Worm (Caenorhabditis elegans) whole organism, L1 larva: Measurements from ENCODE around the gene T20D4.11.
A peak's percentile ranks its signal among the peaks of the same experiment; 100 is the strongest.

Source experiments
- C34B4.2 ChIP-seq: sonication (generic microtip); optimal IDR thresholded peaks from 2 replicates; lab custom pipeline; 2017; ENCODE audit warnings: mild to moderate bottlenecking, missing genetic modification characterization, missing compliant biosample characterization
- Y116A8C.19 ChIP-seq: sonication (generic microtip); optimal IDR thresholded peaks from 2 replicates; lab custom pipeline; 2016; ENCODE audit warnings: missing compliant biosample characterization, missing genetic modification characterization, borderline replicate concordance
- blmp-1 ChIP-seq: fragments of 150-350 bp; optimal IDR thresholded peaks from 2 replicates; lab custom pipeline; 2014; ENCODE audit warnings: missing biosample characterization, missing genetic modification characterization
- ceh-82 ChIP-seq, 3 experiments: fragments of 150-350 bp in 1 of 3; sonication (generic microtip) in 2 of 3; optimal IDR thresholded peaks; 2 replicates each; lab custom pipeline; 2014 to 2017; ENCODE audit warnings: missing biosample characterization in 3 of 3, missing genetic modification characterization in 3 of 3
- dsc-1 ChIP-seq: sonication (generic microtip); optimal IDR thresholded peaks from 2 replicates; lab custom pipeline; 2016; ENCODE audit warnings: mild to moderate bottlenecking, missing genetic modification characterization, missing compliant biosample characterization
- efl-1 ChIP-seq, 4 experiments: fragments of 150-350 bp; optimal IDR thresholded peaks in 3 of 4; peaks in 1 of 4; 1 replicate in 1 of 4; 2 replicates in 3 of 4; lab custom pipeline; 2014; ENCODE audit warnings: missing biosample characterization in 2 of 4, missing genetic modification characterization in 2 of 4, missing genetic modification reagents in 2 of 4
- skn-1 ChIP-seq: fragments of 150-350 bp; optimal IDR thresholded peaks from 2 replicates; lab custom pipeline; 2014; ENCODE audit warnings: missing biosample characterization, missing genetic modification characterization
- swsn-7 ChIP-seq: sonication (generic microtip); optimal IDR thresholded peaks from 2 replicates; lab custom pipeline; 2016; ENCODE audit warnings: missing genetic modification characterization, missing compliant biosample characterization
- tlp-1 ChIP-seq: fragments of 150-350 bp; optimal IDR thresholded peaks from 2 replicates; lab custom pipeline; 2014; ENCODE audit warnings: missing biosample characterization, missing genetic modification characterization
- ztf-4 ChIP-seq: fragments of 150-350 bp; optimal IDR thresholded peaks from 2 replicates; lab custom pipeline; 2014; ENCODE audit warnings: missing biosample characterization, missing genetic modification characterization

T20D4.11 gene

DNA sequence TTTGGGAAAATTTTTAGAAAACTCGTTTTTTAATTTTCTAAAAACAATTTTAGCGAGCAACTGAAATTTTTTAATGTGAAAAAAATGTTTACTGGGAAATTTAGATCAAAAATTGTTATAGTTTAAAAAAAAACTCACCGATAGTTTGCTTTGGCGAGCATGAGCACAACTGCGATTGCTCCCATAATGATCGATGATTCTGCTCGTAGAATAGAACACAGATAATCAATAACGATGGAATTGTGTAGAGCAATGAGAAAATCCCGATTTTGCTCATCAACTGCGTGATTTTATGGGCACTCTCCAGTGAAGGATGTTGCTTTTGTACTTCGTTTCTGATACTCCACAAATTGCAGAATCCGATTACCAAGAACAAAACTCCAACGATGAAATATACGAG is 44.1 kb downstream of the T20D4.11 start:
- TF ChIP-seq dsc-1 (no peak), blmp-1 (tag; lab: Kevin White, UChicago) (no peak), ztf-4 (tag; lab: Kevin White, UChicago) (no peak), efl-1 (optimal IDR thresholded peaks at IDR 0.05; lab: Kevin White, UChicago) (no peak), efl-1 (GFP tag; optimal IDR thresholded peaks at IDR 0.05 in 1 of 2; lab: Kevin White, UChicago) (peak in 1 of 2 experiments; percentile 71)
- TF ChIP-seq, all 84 proteins: peak for 1

DNA sequence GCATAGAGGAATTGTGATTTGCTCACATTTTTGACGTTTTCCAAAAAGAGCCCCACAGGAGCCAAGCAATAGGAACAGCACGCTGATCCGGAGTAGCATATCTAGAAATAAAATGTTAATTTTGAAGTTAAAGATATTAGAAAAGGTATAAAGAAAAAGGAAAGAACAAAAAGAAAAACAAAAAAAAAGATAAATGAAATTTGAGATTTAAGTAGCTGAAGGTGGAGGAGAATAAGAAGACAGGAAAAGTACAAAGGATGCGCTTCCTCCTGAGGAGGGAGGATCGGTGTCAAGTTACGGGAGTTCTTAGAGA is 46.2 kb downstream of the T20D4.11 start, which contains the start of gene cfz-2:
TSS of gene cfz-2 (minus strand) at position 101 of the 313 bp plus-strand sequence.
- no peak for TF ChIP-seq Y116A8C.19 (tag; lab: Kevin White, UChicago)
- no peak for TF ChIP-seq swsn-7 (tag; lab: Kevin White, UChicago)
- no peak for TF ChIP-seq tlp-1 (tag; lab: Kevin White, UChicago)
- TF ChIP-seq skn-1 = no peak
- no peak for TF ChIP-seq C34B4.2

DNA sequence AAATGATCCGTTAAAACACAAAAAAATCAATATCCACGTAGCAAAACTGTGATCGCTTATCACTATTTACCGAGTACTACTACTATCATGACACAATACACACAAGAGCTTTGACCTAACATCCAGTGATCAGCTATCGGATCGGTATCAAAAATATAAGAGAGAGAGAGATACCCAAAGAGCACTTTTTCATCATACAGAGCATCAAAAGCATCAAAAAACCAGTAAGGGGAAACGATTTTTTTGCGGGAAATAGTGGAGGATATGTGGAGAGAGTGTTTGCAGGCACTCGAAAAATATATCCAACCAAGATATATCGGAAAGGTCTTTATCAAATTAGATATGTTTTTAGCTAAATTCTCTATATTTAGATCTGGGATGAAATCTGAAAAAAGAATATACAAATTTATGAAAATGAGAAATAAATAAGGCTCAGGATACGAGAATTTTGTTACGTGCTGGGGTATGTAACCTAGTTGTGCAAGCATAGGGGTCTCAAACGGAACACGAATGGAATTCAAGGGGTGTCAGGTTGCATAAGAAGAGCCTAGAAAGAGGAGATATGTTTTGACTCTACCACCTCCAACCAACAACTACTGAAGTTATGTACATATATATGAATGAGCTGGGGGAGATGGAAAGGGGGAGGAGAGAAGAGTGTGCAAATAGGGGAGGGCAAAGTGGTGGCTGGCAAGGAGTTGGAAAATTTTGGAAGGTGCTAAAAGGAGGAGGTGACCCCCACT is 46.8 kb downstream of the T20D4.11 start:
- no peak for TF ChIP-seq ceh-82 (tag; optimal IDR thresholded peaks at IDR 0.05; lab: Kevin White, UChicago)
- TF ChIP-seq efl-1 (optimal IDR thresholded peaks at IDR 0.05; lab: Kevin White, UChicago) = no peak
- TF ChIP-seq efl-1 (GFP tag; optimal IDR thresholded peaks at IDR 0.05 in 1 of 2; lab: Kevin White, UChicago) = peak in 1 of 2 experiments; percentile 83
- TF ChIP-seq, all 84 proteins: peak for 1
